Worm (Caenorhabditis elegans): ENCODE measurements around the gene cyp-33C5.

cyp-33C5 gene

ce11 chrV:2216927-2217326 lies 27.9 kb upstream of the cyp-33C5 start:
- TF ChIP-seq ztf-25 (GFP tag; IDR thresholded peaks at IDR 0.05) (no peak), B0261.1 (tag; optimal IDR thresholded peaks at IDR 0.05) (no peak), egl-18 (GFP tag; IDR thresholded peaks at IDR 0.05) (no peak), F10E7.11 (tag; optimal IDR thresholded peaks at IDR 0.05) (no peak), dpff-1 (tag; optimal IDR thresholded peaks at IDR 0.05) (no peak), F39B2.1 (GFP tag; IDR thresholded peaks at IDR 0.05) (no peak), efl-1 (GFP tag; optimal IDR thresholded peaks at IDR 0.05) (no peak), unc-62 (GFP tag; optimal IDR thresholded peaks at IDR 0.05) (no peak), snpc-3.4 (tag; optimal IDR thresholded peaks at IDR 0.05) (no peak), attf-3 (GFP tag; conservative IDR thresholded peaks at IDR 0.05) (no peak), ztf-6 (GFP tag; IDR thresholded peaks at IDR 0.05) (no peak), ztf-3 (GFP tag; optimal IDR thresholded peaks at IDR 0.05) (no peak), F52B5.7 (tag; optimal IDR thresholded peaks at IDR 0.05) (no peak), mxl-1 (tag; optimal IDR thresholded peaks at IDR 0.05) (no peak), nfyb-1 (GFP tag; IDR thresholded peaks at IDR 0.05) (no peak), Y79H2A.3 (GFP tag; conservative IDR thresholded peaks at IDR 0.05) (no peak), madf-10 (tag; optimal IDR thresholded peaks at IDR 0.05) (no peak), Y95B8A.8 (GFP tag; IDR thresholded peaks at IDR 0.05) (no peak), akir-1 (GFP tag; optimal IDR thresholded peaks at IDR 0.05) (no peak), hmg-1.2 (GFP tag; IDR thresholded peaks at IDR 0.05) (no peak)

ce11 chrV:2218803-2219202 lies 26.0 kb upstream of the cyp-33C5 start, which contains the start of gene nhr-56:
Gene nhr-56, plus strand, starts transcription at chrV:2219004.
- no peak for TF ChIP-seq ZK185.1 (tag; optimal IDR thresholded peaks at IDR 0.05; ENCODE audit: poor library complexity, severe bottlenecking)
- TF ChIP-seq him-1 (tag; optimal IDR thresholded peaks at IDR 0.05): no peak
- no peak for TF ChIP-seq bed-1 (GFP tag; IDR thresholded peaks at IDR 0.05)
- TF ChIP-seq hsf-1 (GFP tag; IDR thresholded peaks at IDR 0.05): no peak
- no peak for TF ChIP-seq lag-1 (GFP tag; IDR thresholded peaks at IDR 0.05)
- TF ChIP-seq tbx-9 (tag; optimal IDR thresholded peaks at IDR 0.05; ENCODE audit: borderline replicate concordance): no peak
- no peak for TF ChIP-seq ceh-79 (tag; optimal IDR thresholded peaks at IDR 0.05)
- TF ChIP-seq F52B5.7 (tag; optimal IDR thresholded peaks at IDR 0.05): no peak
- peak; percentile 91 for TF ChIP-seq attf-5 (GFP tag; optimal IDR thresholded peaks at IDR 0.05)
- TF ChIP-seq ceh-100 (GFP tag; IDR thresholded peaks at IDR 0.05): no peak
- TF ChIP-seq ceh-27 (GFP tag; optimal IDR thresholded peaks at IDR 0.05): peak; percentile 17
- TF ChIP-seq hmg-1.2 (GFP tag; IDR thresholded peaks at IDR 0.05): peak; percentile 23; the same call in 1 of the 2 replicates
- TF ChIP-seq lsy-27 (tag; optimal IDR thresholded peaks at IDR 0.05; ENCODE audit: borderline replicate concordance, insufficient read depth): no peak
- no peak for TF ChIP-seq lin-26 (GFP tag; IDR thresholded peaks at IDR 0.05)
- peak; percentile 68 for TF ChIP-seq nhr-80 (tag; optimal IDR thresholded peaks at IDR 0.05)
- no peak for TF ChIP-seq zfh-2 (GFP tag; conservative IDR thresholded peaks at IDR 0.05)
- TF ChIP-seq ztf-28 (GFP tag; IDR thresholded peaks at IDR 0.05): no peak
- TF ChIP-seq Y79H2A.3 (GFP tag; conservative IDR thresholded peaks at IDR 0.05): no peak
- peak; percentile 94 for TF ChIP-seq cebp-1 (GFP tag; IDR thresholded peaks at IDR 0.05)
- TF ChIP-seq cebp-1 (tag; optimal IDR thresholded peaks at IDR 0.05): peak; percentile 98
- TF ChIP-seq dpff-1 (tag; optimal IDR thresholded peaks at IDR 0.05): no peak
- TF ChIP-seq ceh-91 (GFP tag; IDR thresholded peaks at IDR 0.05): no peak
- TF ChIP-seq hmg-20 (GFP tag; IDR thresholded peaks at IDR 0.05): no peak
- TF ChIP-seq snpc-1.3 (tag; optimal IDR thresholded peaks at IDR 0.05; ENCODE audit: insufficient read depth): no peak
- TF ChIP-seq rec-8 (tag; optimal IDR thresholded peaks at IDR 0.05): no peak

Data from whole organism, young adult.